Worm (Caenorhabditis elegans) whole organism, late embryonic: ENCODE measurements around the gene T14B4.19.

ENCODE experiments used
- dmd-4 ChIP-seq: sonication (generic microtip); optimal IDR thresholded peaks from 2 replicates; lab custom pipeline; 2016; ENCODE audit warnings: borderline replicate concordance, missing genetic modification characterization, missing compliant biosample characterization
- hlh-30 ChIP-seq: sonication (generic microtip); optimal IDR thresholded peaks from 2 replicates; lab custom pipeline; 2017; ENCODE audit warnings: antibody characterized with exemption, missing genetic modification characterization, missing compliant biosample characterization; ENCODE audit not compliant: insufficient read depth
- nhr-11 ChIP-seq: fragments of 150-350 bp; optimal IDR thresholded peaks from 2 replicates; lab custom pipeline; 2014; ENCODE audit warnings: missing biosample characterization, missing genetic modification characterization

DNA sequence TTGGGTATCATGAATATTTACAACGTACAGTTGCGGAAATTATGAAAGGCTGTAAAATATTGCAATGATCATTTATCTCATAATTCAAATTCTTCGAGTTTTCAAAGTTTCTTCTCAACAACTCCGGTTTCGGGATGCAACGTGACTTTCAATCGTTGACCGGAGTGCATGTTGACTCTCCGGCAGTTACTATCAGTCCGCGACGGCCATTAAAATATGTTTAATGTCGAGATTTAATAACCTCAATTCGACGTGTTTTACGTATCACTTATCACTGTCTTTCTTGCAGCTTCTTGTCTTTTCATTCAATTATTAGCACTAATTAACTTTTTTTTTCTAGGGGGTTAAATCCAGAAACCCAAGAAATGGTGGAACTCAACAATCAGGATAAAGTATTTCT, 5.5 kb upstream of the T14B4.19 start, which contains the start of gene tsp-10:
- TF ChIP-seq nhr-11 (tag; lab: Kevin White, UChicago) (no peak), hlh-30 (tag; lab: Kevin White, UChicago) (no peak), dmd-4 (tag; lab: Kevin White, UChicago) (no peak)
